Worm (Caenorhabditis elegans): ENCODE data around the gene F58B3.6.

The F58B3.6 gene

ce11 chrIV:11659794-11660312 is 23.4 kb downstream of the F58B3.6 start, which contains the start of gene ZK792.1:
ZK792.1 (plus strand) TSS chrIV:11659844.
- no peak for TF ChIP-seq unc-62 (GFP tag; optimal IDR thresholded peaks at IDR 0.05)

ce11 chrIV:11665010-11665409 is 28.6 kb downstream of the F58B3.6 start, which contains the start of gene ZK809.9:
ZK809.9 (plus strand) TSS chrIV:11665310.
- no peak for TF ChIP-seq unc-62 (GFP tag; optimal IDR thresholded peaks at IDR 0.05)

- TF ChIP-seq unc-62 (GFP tag; optimal IDR thresholded peaks at IDR 0.05), result no peak
These were observed 31.6 kb downstream of the F58B3.6 start, which contains the start of gene atg-4.2 for ce11 chrIV:11668001-11668400. atg-4.2 (plus strand) TSS chrIV:11668024.

- no peak for TF ChIP-seq unc-62 (GFP tag; optimal IDR thresholded peaks at IDR 0.05)
These were observed 37.1 kb downstream of the F58B3.6 start, which contains the start of gene inx-8 for ce11 chrIV:11673543-11673942. inx-8 (plus strand) TSS chrIV:11673843.

ce11 chrIV:11676054-11676453 is 39.6 kb downstream of the F58B3.6 start, which contains the start of gene inx-9:
inx-9 (plus strand) TSS chrIV:11676354.
- TF ChIP-seq unc-62 (GFP tag; optimal IDR thresholded peaks at IDR 0.05), result no peak

ce11 chrIV:11681905-11682304 is 45.5 kb downstream of the F58B3.6 start, which contains the start of gene ZK792.4:
ZK792.4 (minus strand) TSS chrIV:11682005.
- no peak for TF ChIP-seq unc-62 (GFP tag; optimal IDR thresholded peaks at IDR 0.05)

Measured in whole organism, dauer.